Fruit fly (Drosophila melanogaster): ENCODE data around the gene m.

- no peak for TF ChIP-seq CG8478 (optimal IDR thresholded peaks at IDR 0.05)
- no peak for TF ChIP-seq psq (optimal IDR thresholded peaks at IDR 0.05)
- no peak for TF ChIP-seq usp (GFP tag; optimal IDR thresholded peaks at IDR 0.05)
- TF ChIP-seq Dll (optimal IDR thresholded peaks at IDR 0.05) = no peak
- no peak for TF ChIP-seq pan (optimal IDR thresholded peaks at IDR 0.05)
These were observed 20.3 kb upstream of the m start, which contains the start of gene inaF-A for dm6 chrX:11733795-11734194.
